Worm (Caenorhabditis elegans) whole organism, L4 larva: ENCODE data around the gene nol-10.

Experiments used
- D1046.2 ChIP-seq: fragments of 200-800 bp; sonication (Bioruptor generic); IDR thresholded peaks from 2 replicates; pipeline ENCODE4 v1.3.6; 2022; ENCODE audit warnings: missing genetic modification characterization, missing compliant biosample characterization
- F10B5.3 ChIP-seq: sonication (generic microtip); optimal IDR thresholded peaks from 2 replicates; lab custom pipeline; 2016; ENCODE audit warnings: mild to moderate bottlenecking, missing genetic modification characterization, missing compliant biosample characterization
- F26F4.8 ChIP-seq: fragments of 200-800 bp; sonication (Bioruptor generic); conservative IDR thresholded peaks from 2 replicates; pipeline ENCODE4 v1.3.6; 2022; ENCODE audit warnings: missing genetic modification characterization, missing compliant biosample characterization
- F44E2.7 ChIP-seq: fragments of 200-800 bp; sonication (Bioruptor generic); IDR thresholded peaks from 2 replicates; pipeline ENCODE4 v2.1.2; 2022; ENCODE audit warnings: missing genetic modification characterization, missing compliant biosample characterization
- T20F7.1 ChIP-seq: fragments of 200-800 bp; sonication (Bioruptor generic); optimal IDR thresholded peaks from 2 replicates; lab custom pipeline; 2018; ENCODE audit warnings: mild to moderate bottlenecking, missing genetic modification characterization, missing compliant biosample characterization
- T26A8.4 ChIP-seq: fragments of 200-800 bp; sonication (Bioruptor generic); IDR thresholded peaks from 2 replicates; pipeline ENCODE4 v1.3.6; 2022; ENCODE audit warnings: missing genetic modification characterization, missing compliant biosample characterization
- Y5F2A.4 ChIP-seq: fragments of 200-800 bp; sonication (Bioruptor generic); optimal IDR thresholded peaks from 2 replicates; lab custom pipeline; 2018; ENCODE audit warnings: mild to moderate bottlenecking, missing genetic modification characterization, missing compliant biosample characterization
- ZK337.2 ChIP-seq: fragments of 200-800 bp; sonication (Bioruptor generic); IDR thresholded peaks from 2 replicates; pipeline ENCODE4 v1.3.6; 2022; ENCODE audit warnings: missing genetic modification reagents, missing genetic modification characterization, missing compliant biosample characterization
- aha-1 ChIP-seq: fragments of 150-350 bp; peaks from one replicate; lab custom pipeline; 2014; ENCODE audit warnings: missing biosample characterization, missing genetic modification characterization
- ama-1 ChIP-seq: fragments of 150-350 bp; optimal IDR thresholded peaks from 2 replicates; lab custom pipeline; 2014; ENCODE audit warnings: inconsistent platforms, mixed read lengths
- arid-1 ChIP-seq: fragments of 200-800 bp; sonication (Bioruptor generic); conservative IDR thresholded peaks from 2 replicates; pipeline ENCODE4 v1.3.6; 2022; ENCODE audit warnings: missing genetic modification reagents, missing genetic modification characterization, missing compliant biosample characterization
- ceh-20 ChIP-seq: fragments of 200-800 bp; sonication (Bioruptor generic); IDR thresholded peaks from 2 replicates; pipeline ENCODE4 v1.3.6; 2022; ENCODE audit warnings: missing genetic modification reagents, missing genetic modification characterization, missing compliant biosample characterization
- ceh-32 ChIP-seq: sonication (generic microtip); optimal IDR thresholded peaks from 2 replicates; lab custom pipeline; 2016; ENCODE audit warnings: mild to moderate bottlenecking, missing genetic modification characterization, missing compliant biosample characterization; ENCODE audit not compliant: poor library complexity
- ceh-62 ChIP-seq: sonication (generic microtip); optimal IDR thresholded peaks from 2 replicates; lab custom pipeline; 2017; ENCODE audit warnings: missing biosample characterization, missing genetic modification characterization
- ceh-82 ChIP-seq: sonication (generic microtip); optimal IDR thresholded peaks from 2 replicates; lab custom pipeline; 2017; ENCODE audit warnings: missing biosample characterization, missing genetic modification characterization
- cey-2 ChIP-seq: sonication (generic microtip); optimal IDR thresholded peaks from 3 replicates; lab custom pipeline; 2017; ENCODE audit warnings: missing genetic modification characterization, mild to moderate bottlenecking, missing compliant biosample characterization, antibody characterized with exemption, borderline replicate concordance; ENCODE audit not compliant: insufficient read depth
- ctbp-1 ChIP-seq: fragments of 200-800 bp; sonication (Bioruptor generic); IDR thresholded peaks from 2 replicates; pipeline ENCODE4 v1.3.6; 2022; ENCODE audit warnings: missing genetic modification reagents, missing genetic modification characterization, missing compliant biosample characterization
- dmd-8 ChIP-seq: fragments of 200-800 bp; sonication (Bioruptor generic); IDR thresholded peaks from 2 replicates; pipeline ENCODE4 v1.3.6; 2022; ENCODE audit warnings: missing genetic modification characterization, missing compliant biosample characterization
- duxl-1 ChIP-seq: sonication (generic microtip); optimal IDR thresholded peaks from 2 replicates; lab custom pipeline; 2016; ENCODE audit warnings: mild to moderate bottlenecking, missing genetic modification characterization, moderate library complexity, missing compliant biosample characterization; ENCODE audit not compliant: poor library complexity
- egl-43 ChIP-seq: fragments of 200-800 bp; sonication (Bioruptor generic); IDR thresholded peaks from 2 replicates; pipeline ENCODE4 v1.3.6; 2022; ENCODE audit warnings: missing genetic modification reagents, missing genetic modification characterization, missing compliant biosample characterization
- fkh-10 ChIP-seq: fragments of 150-350 bp; optimal IDR thresholded peaks from 2 replicates; lab custom pipeline; 2014; ENCODE audit warnings: missing biosample characterization, missing genetic modification reagents, missing genetic modification characterization
- fos-1 ChIP-seq: fragments of 150-350 bp; optimal IDR thresholded peaks from 2 replicates; lab custom pipeline; 2014; ENCODE audit warnings: missing biosample characterization, missing genetic modification characterization
- gei-8 ChIP-seq: fragments of 200-800 bp; sonication (Bioruptor generic); optimal IDR thresholded peaks from 2 replicates; lab custom pipeline; 2018; ENCODE audit warnings: mild to moderate bottlenecking, missing genetic modification characterization, missing compliant biosample characterization
- hlh-11 ChIP-seq: fragments of 200-800 bp; sonication (Bioruptor generic); optimal IDR thresholded peaks from 2 replicates; lab custom pipeline; 2018; ENCODE audit warnings: mild to moderate bottlenecking, missing genetic modification characterization, missing compliant biosample characterization
- hlh-30 ChIP-seq: sonication (generic microtip); optimal IDR thresholded peaks from 2 replicates; lab custom pipeline; 2017; ENCODE audit warnings: antibody characterized with exemption, mild to moderate bottlenecking, missing genetic modification characterization, missing compliant biosample characterization; ENCODE audit not compliant: insufficient read depth
- hmg-1.1 ChIP-seq: fragments of 200-800 bp; sonication (Bioruptor generic); IDR thresholded peaks from 2 replicates; pipeline ENCODE4 v1.3.6; 2022; ENCODE audit warnings: missing genetic modification reagents, missing genetic modification characterization, missing compliant biosample characterization
- lin-38 ChIP-seq: fragments of 200-800 bp; sonication (Bioruptor generic); IDR thresholded peaks from 2 replicates; pipeline ENCODE4 v1.3.6; 2022; ENCODE audit warnings: missing genetic modification reagents, missing genetic modification characterization, missing compliant biosample characterization
- lir-3 ChIP-seq: sonication (generic microtip); optimal IDR thresholded peaks from 2 replicates; lab custom pipeline; 2016; ENCODE audit warnings: mild to moderate bottlenecking, missing genetic modification characterization, missing compliant biosample characterization
- mxl-3 ChIP-seq: fragments of 200-800 bp; sonication (Bioruptor generic); optimal IDR thresholded peaks from 2 replicates; lab custom pipeline; 2018; ENCODE audit warnings: mild to moderate bottlenecking, missing genetic modification characterization, missing compliant biosample characterization
- nhr-102 ChIP-seq: sonication (generic microtip); optimal IDR thresholded peaks from 2 replicates; lab custom pipeline; 2016; ENCODE audit warnings: mild to moderate bottlenecking, missing genetic modification characterization, moderate library complexity, missing compliant biosample characterization
- nhr-11 ChIP-seq: fragments of 150-350 bp; optimal IDR thresholded peaks from 2 replicates; lab custom pipeline; 2014; ENCODE audit warnings: missing biosample characterization, missing genetic modification characterization
- nhr-111 ChIP-seq: fragments of 200-800 bp; sonication (Bioruptor generic); optimal IDR thresholded peaks from 2 replicates; lab custom pipeline; 2018; ENCODE audit warnings: mild to moderate bottlenecking, missing genetic modification characterization, missing compliant biosample characterization
- nhr-237 ChIP-seq: sonication (generic microtip); optimal IDR thresholded peaks from 2 replicates; lab custom pipeline; 2017; ENCODE audit warnings: missing biosample characterization, missing genetic modification characterization
- nhr-25 ChIP-seq: sonication (generic microtip); optimal IDR thresholded peaks from 2 replicates; lab custom pipeline; 2017; ENCODE audit warnings: missing genetic modification characterization, mild to moderate bottlenecking, missing compliant biosample characterization, antibody characterized with exemption, moderate library complexity, borderline replicate concordance; ENCODE audit not compliant: insufficient read depth
- nhr-28 ChIP-seq: fragments of 150-350 bp; optimal IDR thresholded peaks from 2 replicates; lab custom pipeline; 2014; ENCODE audit warnings: missing biosample characterization, missing genetic modification characterization
- nhr-6 ChIP-seq: fragments of 150-350 bp; optimal IDR thresholded peaks from 2 replicates; lab custom pipeline; 2014; ENCODE audit warnings: missing biosample characterization, missing genetic modification characterization
- nhr-76 ChIP-seq: fragments of 150-350 bp; optimal IDR thresholded peaks from 2 replicates; lab custom pipeline; 2014; ENCODE audit warnings: missing biosample characterization, missing genetic modification characterization
- nhr-77 ChIP-seq: fragments of 150-350 bp; optimal IDR thresholded peaks from 2 replicates; lab custom pipeline; 2014; ENCODE audit warnings: missing biosample characterization, missing genetic modification characterization
- pha-4 ChIP-seq, 2 experiments: fragments of 150-350 bp in 1 of 2; fragments of 200-800 bp in 1 of 2; sonication (Bioruptor generic) in 1 of 2; IDR thresholded peaks in 1 of 2; optimal IDR thresholded peaks in 1 of 2; 2 replicates each; pipeline versions ENCODE4 v1.3.6 to Lab custom; 2014 to 2022; ENCODE audit warnings: missing genetic modification characterization in 2 of 2, missing genetic modification reagents in 2 of 2, missing biosample characterization in 1 of 2, missing compliant biosample characterization in 1 of 2
- php-3 ChIP-seq: fragments of 200-800 bp; sonication (Bioruptor generic); IDR thresholded peaks from 2 replicates; pipeline ENCODE4 v1.3.6; 2022; ENCODE audit warnings: missing genetic modification reagents, missing genetic modification characterization, missing compliant biosample characterization
- sdz-12 ChIP-seq: fragments of 200-800 bp; sonication (Bioruptor generic); optimal IDR thresholded peaks from 2 replicates; lab custom pipeline; 2018; ENCODE audit warnings: mild to moderate bottlenecking, missing genetic modification characterization, missing compliant biosample characterization
- set-16 ChIP-seq: fragments of 200-800 bp; sonication (Bioruptor generic); IDR thresholded peaks from 2 replicates; pipeline ENCODE4 v1.3.6; 2022; ENCODE audit warnings: missing genetic modification reagents, missing genetic modification characterization, missing compliant biosample characterization
- skn-1 ChIP-seq: fragments of 150-350 bp; optimal IDR thresholded peaks from 2 replicates; lab custom pipeline; 2014; ENCODE audit warnings: missing biosample characterization, missing genetic modification characterization
- snpc-1.2 ChIP-seq: fragments of 200-800 bp; sonication (Bioruptor generic); IDR thresholded peaks from 2 replicates; pipeline ENCODE4 v1.3.6; 2022; ENCODE audit warnings: missing genetic modification reagents, missing genetic modification characterization, missing compliant biosample characterization
- snpc-4 ChIP-seq: fragments of 150-350 bp; optimal IDR thresholded peaks from 2 replicates; lab custom pipeline; 2014; ENCODE audit warnings: missing biosample characterization, missing genetic modification characterization
- tag-97 ChIP-seq: fragments of 200-800 bp; sonication (Bioruptor generic); IDR thresholded peaks from 2 replicates; pipeline ENCODE4 v1.3.6; 2022; ENCODE audit warnings: missing genetic modification characterization, missing compliant biosample characterization
- tra-1 ChIP-seq: fragments of 200-800 bp; sonication (Bioruptor generic); IDR thresholded peaks from 2 replicates; pipeline ENCODE4 v1.3.6; 2022; ENCODE audit warnings: missing genetic modification reagents, missing genetic modification characterization, missing compliant biosample characterization
- unc-130 ChIP-seq: sonication (generic microtip); optimal IDR thresholded peaks from 2 replicates; lab custom pipeline; 2016; ENCODE audit warnings: missing genetic modification reagents, missing genetic modification characterization, missing compliant biosample characterization
- unc-62 ChIP-seq, 3 experiments: fragments of 150-350 bp in 1 of 3; sonication (generic microtip); optimal IDR thresholded peaks in 2 of 3; peaks in 1 of 3; 1 replicate in 1 of 3; 2 replicates in 2 of 3; lab custom pipeline; 2014 to 2017; ENCODE audit warnings: missing biosample characterization in 3 of 3, missing genetic modification characterization in 3 of 3, missing genetic modification reagents in 3 of 3, missing genotype in 1 of 3
- zag-1 ChIP-seq: fragments of 150-350 bp; optimal IDR thresholded peaks from 2 replicates; lab custom pipeline; 2014; ENCODE audit warnings: missing biosample characterization, missing genetic modification characterization
- ztf-11 ChIP-seq: fragments of 150-350 bp; optimal IDR thresholded peaks from 2 replicates; lab custom pipeline; 2014; ENCODE audit warnings: missing biosample characterization, missing genetic modification characterization

Gene nol-10

ce11 chrIV:7549844-7550243 is 30.6 kb upstream of the nol-10 start:
- no peak for TF ChIP-seq pha-4 (GFP tag; IDR thresholded peaks at IDR 0.05; lab: Robert Waterston, UW)
- TF ChIP-seq pha-4 (tag; optimal IDR thresholded peaks at IDR 0.05; lab: Kevin White, UChicago), result no peak
- TF ChIP-seq hlh-30, result peak; percentile 61
- TF ChIP-seq nhr-111, result no peak
- no peak for TF ChIP-seq ama-1 (lab: Kevin White, UChicago)
- no peak; the same call in 1 of the 2 replicates for TF ChIP-seq php-3 (GFP tag; lab: Robert Waterston, UW)
- no peak for TF ChIP-seq sdz-12 (GFP tag; lab: Kevin White, UChicago)
- TF ChIP-seq cey-2 (tag; lab: Kevin White, UChicago), result no peak
- no peak for TF ChIP-seq F26F4.8 (GFP tag; lab: Robert Waterston, UW)
- no peak for TF ChIP-seq arid-1 (GFP tag; lab: Robert Waterston, UW)
- no peak for TF ChIP-seq T26A8.4 (GFP tag; lab: Robert Waterston, UW)
- no peak for TF ChIP-seq dmd-8 (GFP tag; lab: Robert Waterston, UW)
- TF ChIP-seq lir-3 (tag; lab: Kevin White, UChicago), result no peak
- TF ChIP-seq set-16 (GFP tag; lab: Robert Waterston, UW), result 0 out of 2 replicates have a peak, but pooled peaks have one; percentile 17
- peak; percentile 27; the same call in 1 of the 2 replicates for TF ChIP-seq hmg-1.1 (GFP tag; lab: Robert Waterston, UW)
- TF ChIP-seq tag-97 (GFP tag; lab: Robert Waterston, UW), result no peak
- TF ChIP-seq nhr-102, result peak; percentile 25
- TF ChIP-seq mxl-3 (GFP tag; lab: Kevin White, UChicago), result peak; percentile 74
- no peak for TF ChIP-seq T20F7.1 (GFP tag; lab: Kevin White, UChicago)
- TF ChIP-seq ceh-82 (tag; lab: Kevin White, UChicago), result no peak
- no peak for TF ChIP-seq ceh-32 (tag; lab: Kevin White, UChicago)
- TF ChIP-seq ctbp-1 (GFP tag; lab: Robert Waterston, UW), result no peak
- no peak for TF ChIP-seq nhr-11 (tag; lab: Kevin White, UChicago)
- peak; percentile 19 for TF ChIP-seq nhr-77 (tag; lab: Kevin White, UChicago)
- no peak for TF ChIP-seq ZK337.2 (GFP tag; lab: Robert Waterston, UW)
- TF ChIP-seq tra-1, result no peak
- TF ChIP-seq ceh-62 (tag; lab: Kevin White, UChicago), result no peak
- TF ChIP-seq nhr-6 (tag; lab: Kevin White, UChicago), result no peak
- no peak for TF ChIP-seq ceh-20 (GFP tag; lab: Robert Waterston, UW)
- TF ChIP-seq lin-38 (GFP tag; lab: Robert Waterston, UW), result peak; percentile 80
- peak; percentile 79 for TF ChIP-seq hlh-11 (tag; lab: Kevin White, UChicago)
- TF ChIP-seq F44E2.7 (GFP tag; lab: Robert Waterston, UW), result no peak
- TF ChIP-seq zag-1 (tag; lab: Kevin White, UChicago), result no peak
- no peak for TF ChIP-seq unc-62 (GFP tag; optimal IDR thresholded peaks at IDR 0.05 in 1 of 2; lab: Kevin White, UChicago)
- TF ChIP-seq unc-62 (tag; optimal IDR thresholded peaks at IDR 0.05; lab: Kevin White, UChicago), result no peak
- no peak for TF ChIP-seq fos-1 (tag; lab: Kevin White, UChicago)
- TF ChIP-seq aha-1 (tag; lab: Kevin White, UChicago), result peak; percentile 50
- no peak for TF ChIP-seq nhr-76
- TF ChIP-seq D1046.2, result no peak
- no peak for TF ChIP-seq snpc-4 (tag; lab: Kevin White, UChicago)
- peak; percentile 54; the same call in 1 of the 2 replicates for TF ChIP-seq egl-43 (GFP tag; lab: Robert Waterston, UW)
- TF ChIP-seq duxl-1 (tag; lab: Kevin White, UChicago), result no peak
- no peak for TF ChIP-seq snpc-1.2 (GFP tag; lab: Robert Waterston, UW)
- TF ChIP-seq ztf-11 (tag; lab: Kevin White, UChicago), result no peak
- TF ChIP-seq nhr-28 (tag; lab: Kevin White, UChicago), result peak; percentile 70
- no peak for TF ChIP-seq F10B5.3 (tag; lab: Kevin White, UChicago)
- no peak for TF ChIP-seq unc-130 (GFP tag; lab: Kevin White, UChicago)
- no peak for TF ChIP-seq fkh-10 (GFP tag; lab: Kevin White, UChicago)
- TF ChIP-seq skn-1 (tag; lab: Kevin White, UChicago), result no peak
- no peak for TF ChIP-seq Y5F2A.4
- TF ChIP-seq nhr-25 (tag; lab: Kevin White, UChicago), result no peak
- no peak for TF ChIP-seq gei-8
- no peak for TF ChIP-seq nhr-237 (tag; lab: Kevin White, UChicago)
